Fruit fly (Drosophila melanogaster) whole organism, embryonic: ENCODE data around the gene wge.

Experiments used
- B-H1 ChIP-seq: fragments of 200-800 bp; sonication (Bioruptor generic); IDR thresholded peaks from 3 replicates; pipeline ENCODE4 v1.3.6; 2022; ENCODE audit warnings: missing biosample characterization, missing genetic modification characterization
- CG11695 ChIP-seq: fragments of 200-800 bp; sonication (Bioruptor generic); IDR thresholded peaks from 3 replicates; pipeline ENCODE4 v1.3.6; 2022; ENCODE audit warnings: missing biosample characterization, missing genetic modification characterization
- CG12104 ChIP-seq: fragments of 200-800 bp; sonication (Bioruptor generic); optimal IDR thresholded peaks from 3 replicates; lab custom pipeline; 2016; ENCODE audit warnings: missing biosample characterization, missing genetic modification characterization
- CG14860 ChIP-seq: fragments of 200-800 bp; sonication (Bioruptor generic); IDR thresholded peaks from 3 replicates; pipeline ENCODE4 v1.3.6; 2022; ENCODE audit warnings: missing biosample characterization, missing genetic modification characterization; ENCODE audit not compliant: partially characterized antibody
- CG15514 ChIP-seq: fragments of 200-800 bp; sonication (Bioruptor generic); optimal IDR thresholded peaks from 3 replicates; lab custom pipeline; 2017; ENCODE audit warnings: missing biosample characterization, missing genetic modification characterization, mild to moderate bottlenecking, moderate library complexity, missing genetic modification reagents
- CG7372 ChIP-seq: fragments of 200-800 bp; sonication (Bioruptor generic); IDR thresholded peaks from 2 replicates; pipeline ENCODE4 v1.3.6; 2022; ENCODE audit warnings: missing biosample characterization, missing genetic modification characterization
- Vsx1 ChIP-seq: fragments of 200-800 bp; sonication (Bioruptor generic); optimal IDR thresholded peaks from 2 replicates; lab custom pipeline; 2017; ENCODE audit warnings: missing biosample characterization, mild to moderate bottlenecking, missing genetic modification characterization, missing genetic modification reagents
- dmrt99B ChIP-seq: fragments of 200-800 bp; sonication (Bioruptor generic); optimal IDR thresholded peaks from 2 replicates; lab custom pipeline; 2018; ENCODE audit warnings: missing biosample characterization, mild to moderate bottlenecking, missing genetic modification characterization, moderate library complexity
- gem ChIP-seq: fragments of 200-800 bp; sonication (Bioruptor generic); optimal IDR thresholded peaks from 2 replicates; lab custom pipeline; 2019; ENCODE audit warnings: missing biosample characterization, mild to moderate bottlenecking, missing genetic modification characterization, moderate library complexity
- gro ChIP-seq: fragments of 200-800 bp; sonication (Bioruptor generic); optimal IDR thresholded peaks from 2 replicates; lab custom pipeline; 2016; ENCODE audit warnings: missing biosample characterization, missing genetic modification characterization
- insv ChIP-seq, 2 experiments: fragments of 200-800 bp; sonication (Bioruptor generic); optimal IDR thresholded peaks; 3 replicates each; lab custom pipeline; 2016 to 2018; ENCODE audit warnings: missing biosample characterization in 2 of 2, missing genetic modification characterization in 2 of 2
- lilli ChIP-seq: fragments of 200-800 bp; sonication (Bioruptor generic); optimal IDR thresholded peaks from 3 replicates; lab custom pipeline; 2016; ENCODE audit warnings: missing biosample characterization, missing genetic modification characterization
- nom ChIP-seq: fragments of 200-800 bp; sonication (Bioruptor generic); optimal IDR thresholded peaks from 2 replicates; lab custom pipeline; 2017; ENCODE audit warnings: missing biosample characterization, missing genetic modification characterization, mild to moderate bottlenecking, moderate library complexity, missing genetic modification reagents

- TF ChIP-seq Vsx1 (GFP tag; lab: Kevin White, UChicago) (peak; percentile 51), B-H1 (no peak; the same call in 2 of the 3 replicates), insv (GFP tag; optimal IDR thresholded peaks at IDR 0.05; lab: Kevin White, UChicago) (no peak), dmrt99B (tag; lab: Kevin White, UChicago) (peak; percentile 72), gem (tag; lab: Kevin White, UChicago) (peak; percentile 82), CG11695 (GFP tag; lab: Robert Waterston, UW) (no peak), gro (GFP tag; lab: Kevin White, UChicago) (no peak), nom (no peak), CG7372 (peak; percentile 27), CG15514 (GFP tag; lab: Kevin White, UChicago) (peak; percentile 64), CG14860 (no peak), CG12104 (peak; percentile 59), lilli (GFP tag; lab: Kevin White, UChicago) (peak; percentile 58)
Measured at dm6 chr3R:22753895-22754774, 33.2 kb upstream of the wge start.
